Fruit fly (Drosophila melanogaster) whole organism, embryonic: ENCODE results near the gene CG14154.

Experiments used
- Atf3 ChIP-seq: fragments of 200-800 bp; sonication (Bioruptor generic); optimal IDR thresholded peaks from 3 replicates; lab custom pipeline; 2016; ENCODE audit warnings: missing biosample characterization, missing genetic modification characterization
- CG18599 ChIP-seq: fragments of 200-800 bp; sonication (Bioruptor generic); optimal IDR thresholded peaks from 3 replicates; lab custom pipeline; 2017; ENCODE audit warnings: missing biosample characterization, missing genetic modification characterization, mild to moderate bottlenecking, moderate library complexity, missing genetic modification reagents
- CG2678 ChIP-seq: fragments of 200-800 bp; sonication (Bioruptor generic); optimal IDR thresholded peaks from 3 replicates; lab custom pipeline; 2019; ENCODE audit warnings: missing biosample characterization, mild to moderate bottlenecking, missing genetic modification characterization, moderate library complexity
- CG3726 ChIP-seq: fragments of 200-800 bp; sonication (Bioruptor generic); IDR thresholded peaks from 3 replicates; pipeline ENCODE4, ENCODE4 v1.3.6; 2022; ENCODE audit warnings: missing biosample characterization, missing genetic modification characterization
- CG9876 ChIP-seq: fragments of 200-800 bp; sonication (Bioruptor generic); optimal IDR thresholded peaks from 2 replicates; lab custom pipeline; 2016; ENCODE audit warnings: missing biosample characterization, missing genetic modification characterization
- Deaf1 ChIP-seq: fragments of 200-800 bp; optimal IDR thresholded peaks from 3 replicates; lab custom pipeline; 2019; ENCODE audit warnings: missing biosample characterization, mild to moderate bottlenecking, missing genetic modification characterization, moderate library complexity
- Dip3 ChIP-seq: fragments of 200-800 bp; sonication (Bioruptor generic); optimal IDR thresholded peaks from 3 replicates; lab custom pipeline; 2016; ENCODE audit warnings: missing biosample characterization, missing genetic modification characterization
- Hmx ChIP-seq: fragments of 200-800 bp; sonication (Bioruptor generic); optimal IDR thresholded peaks from 2 replicates; lab custom pipeline; 2016; ENCODE audit warnings: missing biosample characterization, missing genetic modification characterization
- Lpt ChIP-seq: fragments of >200 bp; optimal IDR thresholded peaks from 2 replicates; lab custom pipeline; 2018; ENCODE audit warnings: missing biosample characterization, missing genetic modification characterization
- ems ChIP-seq: fragments of 200-800 bp; sonication (Bioruptor generic); optimal IDR thresholded peaks from 3 replicates; lab custom pipeline; 2016; ENCODE audit warnings: missing biosample characterization, missing genetic modification characterization
- ftz-f1 ChIP-seq: fragments of 200-800 bp; sonication (Bioruptor generic); optimal IDR thresholded peaks from 2 replicates; lab custom pipeline; 2016; ENCODE audit warnings: missing biosample characterization, missing genetic modification characterization
- z ChIP-seq: fragments of 200-800 bp; sonication (Bioruptor generic); IDR thresholded peaks from 3 replicates; pipeline ENCODE4 v1.3.6; 2022; ENCODE audit warnings: missing biosample characterization, missing genetic modification characterization

DNA sequence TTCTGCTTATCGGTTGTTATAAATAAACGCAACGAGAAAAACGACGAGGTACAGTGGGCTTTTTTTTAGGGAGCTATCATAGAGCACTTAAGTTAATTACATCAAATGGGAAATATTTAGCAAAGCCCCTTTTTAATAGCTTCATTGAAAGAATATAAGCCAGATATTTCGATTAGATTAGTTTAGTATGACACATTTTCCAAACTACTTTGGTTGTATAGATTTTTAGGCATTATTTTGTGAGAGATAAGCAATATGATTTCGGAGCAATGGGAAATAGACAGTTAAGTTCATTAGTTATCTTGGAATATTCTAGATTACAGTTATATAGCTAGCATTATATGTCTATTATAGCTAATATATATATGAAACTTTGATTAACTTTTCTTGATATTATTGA is 38.5 kb downstream of the CG14154 start:
- no peak for TF ChIP-seq CG9876 (GFP tag; lab: Kevin White, UChicago)
- TF ChIP-seq ems (GFP tag; lab: Kevin White, UChicago) = no peak
- TF ChIP-seq ftz-f1 (GFP tag; lab: Kevin White, UChicago) = no peak
- TF ChIP-seq Dip3 = no peak
- no peak for TF ChIP-seq z
- TF ChIP-seq CG3726 (GFP tag; lab: Robert Waterston, UW) = no peak
- TF ChIP-seq Deaf1 = no peak
- TF ChIP-seq CG2678 (tag; lab: Kevin White, UChicago) = no peak
- TF ChIP-seq CG18599 (GFP tag; lab: Kevin White, UChicago) = no peak
- TF ChIP-seq Atf3 = no peak
- TF ChIP-seq Lpt (GFP tag; lab: Kevin White, UChicago) = no peak
- no peak for TF ChIP-seq Hmx (GFP tag; lab: Kevin White, UChicago)
